Fruit fly (Drosophila melanogaster) whole organism, embryonic: ENCODE measurements around the gene CG15449.

Experiments used
- CG10321 ChIP-seq: fragments of 200-800 bp; sonication (Bioruptor generic); IDR thresholded peaks from 2 replicates; pipeline ENCODE4 v1.3.6; 2022; ENCODE audit warnings: missing biosample characterization, missing genetic modification characterization
- CG10959 ChIP-seq: fragments of 200-800 bp; sonication (Bioruptor generic); IDR thresholded peaks from 2 replicates; pipeline ENCODE4 v1.3.6; 2022; ENCODE audit warnings: missing biosample characterization, missing genetic modification characterization
- CG11093 ChIP-seq: fragments of 200-800 bp; sonication (Bioruptor generic); IDR thresholded peaks from 3 replicates; pipeline ENCODE4 v1.3.6; 2022; ENCODE audit warnings: missing biosample characterization, missing genetic modification characterization
- CG1233 ChIP-seq: fragments of 200-800 bp; sonication (Bioruptor generic); optimal IDR thresholded peaks from 4 replicates; lab custom pipeline; 2018; ENCODE audit warnings: missing biosample characterization, mild to moderate bottlenecking, missing genetic modification characterization
- CG13624 ChIP-seq: fragments of 200-800 bp; sonication (Bioruptor generic); optimal IDR thresholded peaks from 2 replicates; lab custom pipeline; 2016; ENCODE audit warnings: missing biosample characterization, missing genetic modification characterization
- CG14441 ChIP-seq: fragments of 200-800 bp; sonication (Bioruptor generic); IDR thresholded peaks from 2 replicates; pipeline ENCODE4 v1.3.6; 2022; ENCODE audit warnings: missing biosample characterization, missing genetic modification characterization
- CG1647 ChIP-seq: fragments of 200-800 bp; sonication (Bioruptor generic); optimal IDR thresholded peaks from 3 replicates; lab custom pipeline; 2016; ENCODE audit warnings: missing biosample characterization, missing genetic modification characterization
- CG17385 ChIP-seq: fragments of 200-800 bp; sonication (Bioruptor generic); optimal IDR thresholded peaks from 3 replicates; lab custom pipeline; 2018; ENCODE audit warnings: missing biosample characterization, mild to moderate bottlenecking, missing genetic modification characterization
- CG4730 ChIP-seq: fragments of 200-800 bp; sonication (Bioruptor generic); IDR thresholded peaks from 2 replicates; pipeline ENCODE4 v1.3.6; 2022; ENCODE audit warnings: missing biosample characterization, missing genetic modification characterization
- CG5180 ChIP-seq: fragments of 200-800 bp; sonication (Bioruptor generic); optimal IDR thresholded peaks from 3 replicates; lab custom pipeline; 2017; ENCODE audit warnings: missing biosample characterization, missing genetic modification characterization, mild to moderate bottlenecking, moderate library complexity, missing genetic modification reagents
- CG7556 ChIP-seq: fragments of 200-800 bp; sonication (Bioruptor generic); optimal IDR thresholded peaks from 2 replicates; lab custom pipeline; 2017; ENCODE audit warnings: missing biosample characterization, mild to moderate bottlenecking, missing genetic modification characterization
- CG7839 ChIP-seq: fragments of 200-800 bp; sonication (Bioruptor generic); optimal IDR thresholded peaks from 3 replicates; lab custom pipeline; 2018; ENCODE audit warnings: missing biosample characterization, mild to moderate bottlenecking, missing genetic modification characterization, moderate library complexity
- CG9797 ChIP-seq: fragments of 200-800 bp; sonication (Bioruptor generic); optimal IDR thresholded peaks from 3 replicates; lab custom pipeline; 2018; ENCODE audit warnings: missing biosample characterization, mild to moderate bottlenecking, missing genetic modification characterization
- CTCF ChIP-seq: fragments of 200-800 bp; sonication (Bioruptor generic); optimal IDR thresholded peaks from 2 replicates; lab custom pipeline; 2017; ENCODE audit warnings: missing biosample characterization, mild to moderate bottlenecking, missing genetic modification characterization, moderate library complexity
- D ChIP-seq, 2 experiments: fragments of 200-800 bp in 1 of 2; fragments of >200 bp in 1 of 2; sonication (Bioruptor generic) in 1 of 2; optimal IDR thresholded peaks; 2 replicates in 1 of 2; 3 replicates in 1 of 2; lab custom pipeline; 2017; ENCODE audit warnings: mild to moderate bottlenecking in 1 of 2, missing biosample characterization in 1 of 2, missing genetic modification characterization in 1 of 2, missing genetic modification reagents in 1 of 2
- Dfd ChIP-seq, 2 experiments: fragments of >200 bp; optimal IDR thresholded peaks; 2 replicates each; lab custom pipeline; 2017; ENCODE audit warnings: missing biosample characterization in 2 of 2, missing genetic modification characterization in 2 of 2
- Dp ChIP-seq: fragments of 200-800 bp; sonication (Bioruptor generic); optimal IDR thresholded peaks from 2 replicates; lab custom pipeline; 2018; ENCODE audit warnings: missing biosample characterization, mild to moderate bottlenecking, missing genetic modification characterization, moderate library complexity
- Fer1 ChIP-seq: fragments of 200-800 bp; sonication (Bioruptor generic); optimal IDR thresholded peaks from 2 replicates; lab custom pipeline; 2017; ENCODE audit warnings: missing biosample characterization, mild to moderate bottlenecking, missing genetic modification characterization
- H15 ChIP-seq: fragments of 200-800 bp; sonication (Bioruptor generic); IDR thresholded peaks from 3 replicates; pipeline ENCODE4 v1.3.6; 2022; ENCODE audit warnings: missing biosample characterization, missing genetic modification characterization
- Hey ChIP-seq: fragments of 200-800 bp; sonication (Bioruptor generic); optimal IDR thresholded peaks from 3 replicates; lab custom pipeline; 2018; ENCODE audit warnings: missing biosample characterization, mild to moderate bottlenecking, missing genetic modification characterization
- HmgZ ChIP-seq: fragments of 200-800 bp; sonication (Bioruptor generic); optimal IDR thresholded peaks from 2 replicates; lab custom pipeline; 2018; ENCODE audit warnings: missing biosample characterization, mild to moderate bottlenecking, missing genetic modification characterization
- Mrtf ChIP-seq: fragments of 200-800 bp; sonication (Bioruptor generic); IDR thresholded peaks from 3 replicates; pipeline ENCODE4 v1.3.6; 2022; ENCODE audit warnings: missing biosample characterization, missing genetic modification characterization
- Side ChIP-seq: fragments of 200-800 bp; sonication (Bioruptor generic); optimal IDR thresholded peaks from 2 replicates; lab custom pipeline; 2016; ENCODE audit warnings: missing biosample characterization, missing genetic modification characterization
- Sin3A ChIP-seq: fragments of >200 bp; optimal IDR thresholded peaks from 2 replicates; lab custom pipeline; 2018
- Six4 ChIP-seq: fragments of 200-800 bp; sonication (Bioruptor generic); optimal IDR thresholded peaks from 2 replicates; lab custom pipeline; 2016; ENCODE audit warnings: missing biosample characterization, missing genetic modification characterization
- Taf1 ChIP-seq: fragments of 200-800 bp; sonication (Bioruptor generic); IDR thresholded peaks from 2 replicates; pipeline ENCODE4 v1.3.6; 2022; ENCODE audit warnings: missing biosample characterization, missing genetic modification characterization
- Tbp ChIP-seq: fragments of >200 bp; optimal IDR thresholded peaks from 2 replicates; lab custom pipeline; 2018; ENCODE audit warnings: missing biosample characterization, missing genetic modification characterization
- YL-1 ChIP-seq: fragments of 200-800 bp; sonication (Bioruptor generic); optimal IDR thresholded peaks from 3 replicates; lab custom pipeline; 2017; ENCODE audit warnings: missing biosample characterization, mild to moderate bottlenecking, missing genetic modification characterization
- abd-A ChIP-seq: fragments of 200-800 bp; sonication (Bioruptor generic); optimal IDR thresholded peaks from 3 replicates; lab custom pipeline; 2019; ENCODE audit warnings: missing biosample characterization, mild to moderate bottlenecking, missing genetic modification characterization, moderate library complexity
- cato ChIP-seq: fragments of 200-800 bp; sonication (Bioruptor generic); optimal IDR thresholded peaks from 2 replicates; lab custom pipeline; 2016; ENCODE audit warnings: missing biosample characterization, missing genetic modification characterization, borderline replicate concordance
- chm ChIP-seq: fragments of 200-800 bp; sonication (Bioruptor generic); IDR thresholded peaks from 2 replicates; pipeline ENCODE4 v1.3.6; 2022; ENCODE audit warnings: missing biosample characterization, missing genetic modification characterization
- corto ChIP-seq: fragments of 200-800 bp; sonication (Bioruptor generic); optimal IDR thresholded peaks from 2 replicates; lab custom pipeline; 2016; ENCODE audit warnings: missing biosample characterization, mild to moderate bottlenecking, missing genetic modification characterization, moderate library complexity
- dmrt11E ChIP-seq: fragments of 200-800 bp; sonication (Bioruptor generic); optimal IDR thresholded peaks from 3 replicates; lab custom pipeline; 2018; ENCODE audit warnings: missing biosample characterization, mild to moderate bottlenecking, missing genetic modification characterization, moderate library complexity
- dpn ChIP-seq, 2 experiments: fragments of 200-800 bp; sonication (Bioruptor generic); optimal IDR thresholded peaks; 3 replicates each; lab custom pipeline; 2016; ENCODE audit warnings: missing biosample characterization in 2 of 2, missing genetic modification characterization in 2 of 2
- grau ChIP-seq: fragments of 200-800 bp; optimal IDR thresholded peaks from 3 replicates; lab custom pipeline; 2019; ENCODE audit warnings: missing biosample characterization, mild to moderate bottlenecking, missing genetic modification characterization, moderate library complexity
- her ChIP-seq: fragments of 200-800 bp; sonication (Bioruptor generic); optimal IDR thresholded peaks from 2 replicates; lab custom pipeline; 2016; ENCODE audit warnings: missing biosample characterization, missing genetic modification characterization
- hth ChIP-seq: fragments of >200 bp; optimal IDR thresholded peaks from 2 replicates; lab custom pipeline; 2017; ENCODE audit warnings: inconsistent platforms
- ind ChIP-seq: fragments of 200-800 bp; sonication (Bioruptor generic); optimal IDR thresholded peaks from 3 replicates; lab custom pipeline; 2016; ENCODE audit warnings: missing biosample characterization, missing genetic modification characterization
- jigr1 ChIP-seq: fragments of 200-800 bp; sonication (Bioruptor generic); IDR thresholded peaks from 3 replicates; pipeline ENCODE4 v1.3.6; 2022; ENCODE audit warnings: missing biosample characterization, missing genetic modification characterization
- maf-S ChIP-seq: fragments of 200-800 bp; sonication (Bioruptor generic); optimal IDR thresholded peaks from 2 replicates; lab custom pipeline; 2016; ENCODE audit warnings: missing biosample characterization, missing genetic modification characterization
- org-1 ChIP-seq: fragments of 200-800 bp; sonication (Bioruptor generic); optimal IDR thresholded peaks from 2 replicates; lab custom pipeline; 2017; ENCODE audit warnings: missing biosample characterization, missing genetic modification characterization
- p53 ChIP-seq: fragments of 200-800 bp; sonication (Bioruptor generic); optimal IDR thresholded peaks from 2 replicates; lab custom pipeline; 2016; ENCODE audit warnings: missing biosample characterization, missing genetic modification characterization
- pan ChIP-seq, 4 experiments: fragments of >200 bp in 3 of 4; fragments of 200-800 bp in 1 of 4; sonication (Bioruptor generic) in 1 of 4; optimal IDR thresholded peaks in 3 of 4; IDR thresholded peaks in 1 of 4; 2 replicates each; pipeline versions ENCODE4 v1.3.6 to Lab custom; 2017 to 2022; ENCODE audit warnings: missing biosample characterization in 2 of 4, missing genetic modification characterization in 2 of 4, mixed read lengths in 1 of 4
- ro ChIP-seq: fragments of 200-800 bp; sonication (Bioruptor generic); IDR thresholded peaks from 2 replicates; pipeline ENCODE4 v1.3.6; 2022; ENCODE audit warnings: missing biosample characterization, missing genetic modification characterization
- row ChIP-seq: fragments of 200-800 bp; sonication (Bioruptor generic); IDR thresholded peaks from 3 replicates; pipeline ENCODE4 v1.3.6; 2022; ENCODE audit warnings: missing biosample characterization, missing genetic modification characterization
- tll ChIP-seq, 2 experiments: fragments of 200-800 bp in 1 of 2; fragments of >200 bp in 1 of 2; sonication (Bioruptor generic) in 1 of 2; optimal IDR thresholded peaks; 2 replicates each; lab custom pipeline; 2017 to 2019; ENCODE audit warnings: missing biosample characterization in 2 of 2, missing genetic modification characterization in 2 of 2, mild to moderate bottlenecking in 1 of 2, moderate library complexity in 1 of 2
- tna ChIP-seq: fragments of 200-800 bp; sonication (Bioruptor generic); IDR thresholded peaks from 2 replicates; pipeline ENCODE4 v1.3.6; 2022; ENCODE audit warnings: missing biosample characterization, missing genetic modification characterization; ENCODE audit not compliant: partially characterized antibody
- ttk ChIP-seq: fragments of 200-800 bp; sonication (Bioruptor generic); IDR thresholded peaks from 2 replicates; pipeline ENCODE4 v2.1.2; 2022; ENCODE audit warnings: missing biosample characterization, missing genetic modification characterization
- tup ChIP-seq: fragments of 200-800 bp; sonication (Bioruptor generic); optimal IDR thresholded peaks from 2 replicates; lab custom pipeline; 2016; ENCODE audit warnings: missing biosample characterization, mild to moderate bottlenecking, missing genetic modification characterization, moderate library complexity
- tx ChIP-seq: fragments of 200-800 bp; sonication (Bioruptor generic); optimal IDR thresholded peaks from 2 replicates; lab custom pipeline; 2016; ENCODE audit warnings: missing biosample characterization, missing genetic modification characterization
- zen2 ChIP-seq: fragments of 200-800 bp; sonication (Bioruptor generic); IDR thresholded peaks from 3 replicates; pipeline ENCODE4 v1.3.6; 2022; ENCODE audit warnings: missing biosample characterization, missing genetic modification characterization; ENCODE audit not compliant: partially characterized antibody

The CG15449 gene

dm6 chrX:21058991-21059390 lies 18.6 kb upstream of the CG15449 start (continued):
- TF ChIP-seq row (peak; percentile 90), Dp (GFP tag; lab: Kevin White, UChicago) (no peak), CG1233 (peak; percentile 86), hth (lab: Kevin White, UChicago) (no peak), HmgZ (tag; lab: Kevin White, UChicago) (peak; percentile 90), CG10959 (GFP tag; lab: Robert Waterston, UW) (peak; percentile 81), dpn (GFP tag; optimal IDR thresholded peaks at IDR 0.05; lab: Kevin White, UChicago) (peak; percentile 91 to 94), Taf1 (GFP tag; lab: Robert Waterston, UW) (peak; percentile 41; the same call in 1 of the 2 replicates), CG7839 (tag; lab: Kevin White, UChicago) (peak; percentile 93), CG11093 (GFP tag; lab: Robert Waterston, UW) (peak; percentile 79), abd-A (tag; lab: Kevin White, UChicago) (peak; percentile 79), CG5180 (GFP tag; lab: Kevin White, UChicago) (peak; percentile 72), D (optimal IDR thresholded peaks at IDR 0.05; lab: Kevin White, UChicago) (no peak), D (GFP tag; optimal IDR thresholded peaks at IDR 0.05; lab: Kevin White, UChicago) (peak; percentile 88), Side (peak; percentile 86), CTCF (GFP tag; lab: Kevin White, UChicago) (no peak), cato (GFP tag; lab: Kevin White, UChicago) (peak; percentile 75), org-1 (GFP tag; lab: Kevin White, UChicago) (peak; percentile 93), chm (peak; percentile 74; the same call in 1 of the 2 replicates), CG17385 (GFP tag; lab: Kevin White, UChicago) (peak; percentile 91), Tbp (GFP tag; lab: Kevin White, UChicago) (no peak), grau (tag; lab: Kevin White, UChicago) (peak; percentile 88), Hey (tag; lab: Kevin White, UChicago) (peak; percentile 67), zen2 (GFP tag; lab: Robert Waterston, UW) (no peak), p53 (GFP tag; lab: Kevin White, UChicago) (peak; percentile 80), tna (GFP tag; lab: Robert Waterston, UW) (no peak), pan (optimal IDR thresholded peaks at IDR 0.05; lab: Kevin White, UChicago) (no peak), pan (GFP tag; optimal IDR thresholded peaks at IDR 0.05 in 1 of 2, IDR thresholded peaks at IDR 0.05 in 1 of 2) (peak in 1 of 2 experiments; percentile 82), YL-1 (GFP tag; lab: Kevin White, UChicago) (peak; percentile 62), ttk (peak; percentile 86), her (peak; percentile 91), tll (GFP tag; optimal IDR thresholded peaks at IDR 0.05; lab: Kevin White, UChicago) (no peak), ind (peak; percentile 89), tup (peak; percentile 79), CG7556 (GFP tag; lab: Kevin White, UChicago) (peak; percentile 91), dmrt11E (tag; lab: Kevin White, UChicago) (peak; percentile 90), CG14441 (GFP tag; lab: Robert Waterston, UW) (peak; percentile 80), corto (no peak), CG4730 (GFP tag; lab: Robert Waterston, UW) (peak; percentile 70; the same call in 1 of the 2 replicates), Six4 (GFP tag; lab: Kevin White, UChicago) (peak; percentile 79), Sin3A (lab: Kevin White, UChicago) (no peak), CG10321 (GFP tag; lab: Robert Waterston, UW) (0 out of 2 replicates have a peak, but pooled peaks have one; percentile 56), jigr1 (GFP tag; lab: Robert Waterston, UW) (0 out of 3 replicates have a peak, but pooled peaks have one; percentile 35), tx (GFP tag; lab: Kevin White, UChicago) (peak; percentile 89), CG13624 (GFP tag; lab: Kevin White, UChicago) (peak; percentile 89), ro (GFP tag; lab: Robert Waterston, UW) (peak; percentile 38; the same call in 1 of the 2 replicates), Dfd (GFP tag; optimal IDR thresholded peaks at IDR 0.05; lab: Kevin White, UChicago) (no peak), CG9797 (GFP tag; lab: Kevin White, UChicago) (no peak), CG1647 (GFP tag; lab: Kevin White, UChicago) (peak; percentile 78), maf-S (GFP tag; lab: Kevin White, UChicago) (peak; percentile 82), H15 (GFP tag; lab: Robert Waterston, UW) (peak; percentile 80), Mrtf (peak; percentile 80), Fer1 (GFP tag; lab: Kevin White, UChicago) (peak; percentile 82)
